Worm (Caenorhabditis elegans): ENCODE measurements around the gene B0238.15.

- no peak for TF ChIP-seq tbx-7 (tag; optimal IDR thresholded peaks at IDR 0.05)
- no peak for TF ChIP-seq nhr-11 (tag; optimal IDR thresholded peaks at IDR 0.05)
- TF ChIP-seq dmd-4 (tag; optimal IDR thresholded peaks at IDR 0.05; ENCODE audit: borderline replicate concordance), result no peak
Measured at ce11 chrV:5269024-5269535, 29.1 kb downstream of the B0238.15 start, which contains the start of gene penr-1.
